Fruit fly (Drosophila melanogaster) whole organism, pupa: ENCODE results near the gene mRpL55.

Experiments used
- CG12605 ChIP-seq: fragments of 200-800 bp; sonication (Bioruptor generic); IDR thresholded peaks from 2 replicates; pipeline ENCODE4 v1.3.6; 2022; ENCODE audit warnings: missing biosample characterization, missing genetic modification characterization
- CG13204 ChIP-seq: fragments of 200-800 bp; sonication (Bioruptor generic); optimal IDR thresholded peaks from 2 replicates; lab custom pipeline; 2018; ENCODE audit warnings: missing biosample characterization, mild to moderate bottlenecking, missing genetic modification characterization, moderate library complexity
- CG9948 ChIP-seq: fragments of 200-800 bp; sonication (Bioruptor generic); optimal IDR thresholded peaks from 2 replicates; lab custom pipeline; 2018; ENCODE audit warnings: missing biosample characterization, mild to moderate bottlenecking, missing genetic modification characterization, moderate library complexity
- EcR ChIP-seq: fragments of 200-800 bp; sonication (Bioruptor generic); optimal IDR thresholded peaks from 3 replicates; lab custom pipeline; 2019; ENCODE audit warnings: missing biosample characterization, missing genetic modification characterization, mild to moderate bottlenecking, moderate library complexity, missing genetic modification reagents
- Pif1A ChIP-seq: fragments of 200-800 bp; sonication (Bioruptor generic); optimal IDR thresholded peaks from 3 replicates; lab custom pipeline; 2016; ENCODE audit warnings: missing biosample characterization, missing genetic modification characterization
- rn ChIP-seq: fragments of 200-800 bp; sonication (Bioruptor generic); IDR thresholded peaks from 2 replicates; pipeline ENCODE4 v1.3.6; 2022; ENCODE audit warnings: missing biosample characterization, missing genetic modification characterization

DNA sequence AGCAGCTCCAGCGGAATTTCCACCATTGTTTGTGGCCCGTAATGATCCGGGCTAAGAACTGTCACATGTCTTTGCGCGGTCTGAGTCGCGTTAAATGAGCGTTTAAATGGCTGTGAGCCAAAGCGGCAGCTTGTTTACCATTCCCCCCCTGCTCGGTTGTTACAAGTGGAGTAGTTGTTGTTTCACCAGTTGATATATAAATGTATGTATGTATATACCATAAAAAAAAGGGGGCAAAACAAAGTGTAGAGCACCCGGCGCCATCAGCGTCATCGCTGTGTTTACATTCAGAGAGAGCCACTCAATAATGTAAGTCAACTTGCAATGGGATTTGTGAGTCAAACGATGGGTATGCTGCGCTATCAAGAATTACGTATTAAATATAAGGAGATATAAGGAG lies 37.8 kb downstream of the mRpL55 start:
- no peak for TF ChIP-seq rn
- TF ChIP-seq Pif1A (GFP tag; lab: Kevin White, UChicago) = peak; percentile 34
- TF ChIP-seq CG9948 (tag; lab: Kevin White, UChicago) = no peak
- TF ChIP-seq EcR (GFP tag; lab: Kevin White, UChicago) = peak; percentile 32
- no peak for TF ChIP-seq CG12605 (GFP tag; lab: Robert Waterston, UW)
- peak; percentile 42 for TF ChIP-seq CG13204 (GFP tag; lab: Kevin White, UChicago)
